Worm (Caenorhabditis elegans): ENCODE data around the gene C42D4.13.

- no peak for TF ChIP-seq unc-62 (GFP tag; optimal IDR thresholded peaks at IDR 0.05)
- no peak for TF ChIP-seq daf-12 (tag; optimal IDR thresholded peaks at IDR 0.05)
- TF ChIP-seq egl-27 (tag; optimal IDR thresholded peaks at IDR 0.05) = no peak
- no peak for TF ChIP-seq fkh-10 (GFP tag; optimal IDR thresholded peaks at IDR 0.05)
- no peak for TF ChIP-seq nhr-76 (tag; optimal IDR thresholded peaks at IDR 0.05)
- TF ChIP-seq pha-4 (tag; optimal IDR thresholded peaks at IDR 0.05) = no peak
- TF ChIP-seq tbx-2 (tag; optimal IDR thresholded peaks at IDR 0.05) = no peak
- TF ChIP-seq skn-1 (tag; optimal IDR thresholded peaks at IDR 0.05) = no peak
- TF ChIP-seq elt-2 (tag; optimal IDR thresholded peaks at IDR 0.05) = no peak
- no peak for TF ChIP-seq snpc-4 (tag; optimal IDR thresholded peaks at IDR 0.05)
- TF ChIP-seq aly-2 (tag; optimal IDR thresholded peaks at IDR 0.05) = no peak
Observed at ce11 chrIV:7233566-7234014, 45.7 kb upstream of the C42D4.13 start.

All from whole organism, L3 larva.